Fruit fly (Drosophila melanogaster): ENCODE measurements around the gene GstD1.

Gene GstD1

DNA sequence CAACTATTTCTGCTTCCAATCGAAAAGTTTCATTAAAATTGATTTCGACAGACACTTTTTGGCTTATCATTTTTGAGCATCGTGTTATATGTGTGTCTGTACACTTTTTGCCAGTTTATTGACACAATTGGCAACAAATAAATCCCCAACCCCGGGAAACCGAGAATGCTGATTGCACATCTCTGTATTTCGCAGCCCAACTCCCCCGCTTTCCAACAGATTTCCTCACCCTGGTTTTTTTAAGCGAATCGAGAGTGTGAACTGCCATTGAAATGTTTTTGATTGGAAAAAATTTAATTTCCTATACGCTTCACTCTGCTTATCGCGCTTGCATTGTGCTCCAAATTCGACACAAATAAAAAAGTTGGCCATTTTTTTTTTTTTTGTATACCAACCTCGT lies 42.2 kb downstream of the GstD1 start:
- TF ChIP-seq Rel (GFP tag; optimal IDR thresholded peaks at IDR 0.05), result no peak
- peak; percentile 84 for TF ChIP-seq Rel (tag; optimal IDR thresholded peaks at IDR 0.05)
- TF ChIP-seq jim (GFP tag; optimal IDR thresholded peaks at IDR 0.05), result no peak

dm6 chr3R:12323221-12323620 lies 45.8 kb downstream of the GstD1 start, which contains the start of gene CG10013:
TSS of gene CG10013 (plus strand) at chr3R:12323521.
- TF ChIP-seq lola (GFP tag; optimal IDR thresholded peaks at IDR 0.05) (no peak), Hr83 (GFP tag; optimal IDR thresholded peaks at IDR 0.05; ENCODE audit: poor library complexity, severe bottlenecking) (no peak), fru (GFP tag; optimal IDR thresholded peaks at IDR 0.05) (no peak), rgr (GFP tag; optimal IDR thresholded peaks at IDR 0.05) (no peak), Rel (GFP tag; optimal IDR thresholded peaks at IDR 0.05) (no peak), Rel (tag; optimal IDR thresholded peaks at IDR 0.05) (no peak), sv (GFP tag; optimal IDR thresholded peaks at IDR 0.05) (no peak), CrebA (GFP tag; optimal IDR thresholded peaks at IDR 0.05; ENCODE audit: borderline replicate concordance) (no peak), tai (GFP tag; optimal IDR thresholded peaks at IDR 0.05) (no peak), Hr78 (GFP tag; optimal IDR thresholded peaks at IDR 0.05) (no peak), foxo (GFP tag; optimal IDR thresholded peaks at IDR 0.05) (no peak), woc (GFP tag; optimal IDR thresholded peaks at IDR 0.05) (no peak), Dfd (GFP tag; optimal IDR thresholded peaks at IDR 0.05) (no peak), Myc (optimal IDR thresholded peaks at IDR 0.05) (no peak), Dif (GFP tag; optimal IDR thresholded peaks at IDR 0.05; ENCODE audit: partially characterized antibody) (no peak)

All from whole organism, wandering third instar larva.